Worm (Caenorhabditis elegans) whole organism, young adult: ENCODE measurements around the gene pat-9.

ENCODE experiments used
- B0261.1 ChIP-seq: sonication (generic microtip); optimal IDR thresholded peaks from 2 replicates; lab custom pipeline; 2016; ENCODE audit warnings: mild to moderate bottlenecking, missing genetic modification characterization, moderate library complexity, missing compliant biosample characterization
- D2030.7 ChIP-seq: fragments of 200-800 bp; sonication (Bioruptor generic); IDR thresholded peaks from 2 replicates; pipeline ENCODE4 v1.3.6; 2022; ENCODE audit warnings: missing genetic modification reagents, missing genetic modification characterization, missing compliant biosample characterization
- F10E7.11 ChIP-seq: sonication (generic microtip); optimal IDR thresholded peaks from 2 replicates; lab custom pipeline; 2017; ENCODE audit warnings: mild to moderate bottlenecking, missing genetic modification characterization, moderate library complexity, missing compliant biosample characterization
- F23B12.7 ChIP-seq: sonication (generic microtip); optimal IDR thresholded peaks from 2 replicates; lab custom pipeline; 2017; ENCODE audit warnings: missing genetic modification characterization, mild to moderate bottlenecking, missing compliant biosample characterization, antibody characterized with exemption, moderate library complexity; ENCODE audit not compliant: insufficient read depth
- F37B4.10 ChIP-seq: fragments of 200-800 bp; sonication (Bioruptor generic); IDR thresholded peaks from 2 replicates; pipeline ENCODE4 v1.3.6; 2022; ENCODE audit warnings: missing genetic modification characterization, missing compliant biosample characterization
- Y56A3A.18 ChIP-seq: fragments of 200-800 bp; sonication (Bioruptor generic); IDR thresholded peaks from 2 replicates; pipeline ENCODE4 v1.3.6; 2022; ENCODE audit warnings: missing genetic modification reagents, missing genetic modification characterization, missing compliant biosample characterization
- Y67H2A.10 ChIP-seq: fragments of 200-800 bp; sonication (Bioruptor generic); conservative IDR thresholded peaks from 2 replicates; pipeline ENCODE4 v1.3.6; 2022; ENCODE audit warnings: missing genetic modification reagents, missing genetic modification characterization, missing compliant biosample characterization
- Y95B8A.8 ChIP-seq: fragments of 200-800 bp; sonication (Bioruptor generic); IDR thresholded peaks from 2 replicates; pipeline ENCODE4 v1.3.6; 2022; ENCODE audit warnings: missing genetic modification reagents, missing genetic modification characterization, missing compliant biosample characterization
- akir-1 ChIP-seq: fragments of 200-800 bp; sonication (Bioruptor generic); optimal IDR thresholded peaks from 2 replicates; lab custom pipeline; 2018; ENCODE audit warnings: mild to moderate bottlenecking, missing genetic modification characterization, moderate library complexity, missing compliant biosample characterization
- attf-3 ChIP-seq: fragments of 200-800 bp; sonication (Bioruptor generic); conservative IDR thresholded peaks from 2 replicates; pipeline ENCODE4 v1.3.6; 2022; ENCODE audit warnings: missing genetic modification reagents, missing genetic modification characterization, missing compliant biosample characterization
- attf-6 ChIP-seq: fragments of 200-800 bp; sonication (Bioruptor generic); IDR thresholded peaks from 2 replicates; pipeline ENCODE4 v1.3.6; 2022; ENCODE audit warnings: missing genetic modification reagents, missing genetic modification characterization, missing compliant biosample characterization
- bed-1 ChIP-seq: fragments of 200-800 bp; sonication (Bioruptor generic); IDR thresholded peaks from 2 replicates; pipeline ENCODE4 v1.3.6; 2022; ENCODE audit warnings: missing genetic modification reagents, missing genetic modification characterization, missing compliant biosample characterization
- cebp-2 ChIP-seq: fragments of 200-800 bp; sonication (Bioruptor generic); IDR thresholded peaks from 2 replicates; pipeline ENCODE4 v1.3.6; 2022; ENCODE audit warnings: missing genetic modification characterization, missing compliant biosample characterization
- dox-1 ChIP-seq: fragments of 200-800 bp; sonication (Bioruptor generic); IDR thresholded peaks from 2 replicates; pipeline ENCODE4 v1.3.6; 2022; ENCODE audit warnings: missing genetic modification reagents, missing genetic modification characterization, missing compliant biosample characterization
- dpff-1 ChIP-seq: sonication (generic microtip); optimal IDR thresholded peaks from 2 replicates; lab custom pipeline; 2017; ENCODE audit warnings: mild to moderate bottlenecking, missing genetic modification characterization, missing compliant biosample characterization
- efl-1 ChIP-seq: fragments of 150-350 bp; optimal IDR thresholded peaks from 2 replicates; lab custom pipeline; 2014; ENCODE audit warnings: missing biosample characterization, missing genetic modification reagents, missing genetic modification characterization
- ekl-4 ChIP-seq: fragments of 200-800 bp; sonication (Bioruptor generic); IDR thresholded peaks from 2 replicates; pipeline ENCODE4 v1.3.6; 2022; ENCODE audit warnings: missing genetic modification reagents, missing genetic modification characterization, missing compliant biosample characterization
- him-1 ChIP-seq: sonication (generic microtip); optimal IDR thresholded peaks from 2 replicates; lab custom pipeline; 2016; ENCODE audit warnings: missing genotype, missing genetic modification reagents, missing genetic modification characterization, missing compliant biosample characterization
- hmg-1.2 ChIP-seq: fragments of 200-800 bp; sonication (Bioruptor generic); IDR thresholded peaks from 2 replicates; pipeline ENCODE4 v1.3.6; 2022; ENCODE audit warnings: missing genetic modification reagents, missing genetic modification characterization, missing compliant biosample characterization
- lin-35 ChIP-seq, 3 experiments: fragments of 150-350 bp in 2 of 3; sonication (generic microtip) in 1 of 3; optimal IDR thresholded peaks; 2 replicates each; lab custom pipeline; 2014 to 2018; ENCODE audit warnings: missing biosample characterization in 3 of 3, missing genetic modification characterization in 3 of 3, missing genetic modification reagents in 3 of 3
- lsl-1 ChIP-seq: fragments of 200-800 bp; sonication (Bioruptor generic); optimal IDR thresholded peaks from 2 replicates; lab custom pipeline; 2018; ENCODE audit warnings: mild to moderate bottlenecking, missing genetic modification characterization, moderate library complexity, missing compliant biosample characterization
- madf-10 ChIP-seq: sonication (generic microtip); optimal IDR thresholded peaks from 2 replicates; lab custom pipeline; 2016; ENCODE audit warnings: mild to moderate bottlenecking, missing genetic modification characterization, missing compliant biosample characterization
- madf-3 ChIP-seq: fragments of 200-800 bp; sonication (Bioruptor generic); IDR thresholded peaks from 2 replicates; pipeline ENCODE4 v1.3.6; 2022; ENCODE audit warnings: missing genetic modification reagents, missing genetic modification characterization, missing compliant biosample characterization
- mcd-1 ChIP-seq: fragments of 200-800 bp; sonication (Bioruptor generic); IDR thresholded peaks from 2 replicates; pipeline ENCODE4 v1.3.6; 2022; ENCODE audit warnings: missing genetic modification reagents, missing genetic modification characterization, missing compliant biosample characterization
- nfya-2 ChIP-seq: fragments of 200-800 bp; sonication (Bioruptor generic); IDR thresholded peaks from 2 replicates; pipeline ENCODE4 v1.3.6; 2022; ENCODE audit warnings: missing genetic modification reagents, missing genetic modification characterization, missing compliant biosample characterization
- nhr-27 ChIP-seq: fragments of 200-800 bp; sonication (Bioruptor generic); optimal IDR thresholded peaks from 2 replicates; lab custom pipeline; 2018; ENCODE audit warnings: mild to moderate bottlenecking, missing genetic modification characterization, moderate library complexity, missing compliant biosample characterization
- pbrm-1 ChIP-seq: fragments of 200-800 bp; sonication (Bioruptor generic); IDR thresholded peaks from 2 replicates; pipeline ENCODE4 v1.3.6; 2022; ENCODE audit warnings: missing genetic modification reagents, missing genetic modification characterization, missing compliant biosample characterization
- rcor-1 ChIP-seq: fragments of 200-800 bp; sonication (Bioruptor generic); IDR thresholded peaks from 2 replicates; pipeline ENCODE4 v1.3.6; 2022; ENCODE audit warnings: missing genetic modification reagents, missing genetic modification characterization, missing compliant biosample characterization
- snpc-1.1 ChIP-seq: sonication (generic microtip); optimal IDR thresholded peaks from 2 replicates; lab custom pipeline; 2017; ENCODE audit warnings: missing genetic modification characterization, mild to moderate bottlenecking, missing compliant biosample characterization, antibody characterized with exemption, moderate library complexity, missing genotype, missing genetic modification reagents; ENCODE audit not compliant: insufficient read depth
- snpc-1.3 ChIP-seq: sonication (generic microtip); optimal IDR thresholded peaks from 2 replicates; lab custom pipeline; 2017; ENCODE audit warnings: missing genetic modification characterization, mild to moderate bottlenecking, missing compliant biosample characterization, antibody characterized with exemption, moderate library complexity, missing genotype, missing genetic modification reagents; ENCODE audit not compliant: insufficient read depth
- snpc-3.4 ChIP-seq: sonication (generic microtip); optimal IDR thresholded peaks from 2 replicates; lab custom pipeline; 2017; ENCODE audit warnings: missing genetic modification characterization, mild to moderate bottlenecking, missing compliant biosample characterization, antibody characterized with exemption, moderate library complexity, missing genotype, missing genetic modification reagents
- snpc-4 ChIP-seq, 5 experiments: fragments of 150-350 bp in 1 of 5; sonication (generic microtip) in 4 of 5; optimal IDR thresholded peaks; 2 replicates each; lab custom pipeline; 2014 to 2018; ENCODE audit warnings: missing genetic modification characterization in 5 of 5, missing biosample characterization in 3 of 5, antibody characterized with exemption in 2 of 5, mild to moderate bottlenecking in 2 of 5, missing compliant biosample characterization in 2 of 5, missing genotype in 2 of 5, moderate library complexity in 2 of 5, missing genetic modification reagents in 1 of 5
- tbp1 ChIP-seq: fragments of 200-800 bp; sonication (Bioruptor generic); optimal IDR thresholded peaks from 2 replicates; lab custom pipeline; 2018; ENCODE audit warnings: mild to moderate bottlenecking, missing genetic modification characterization, missing compliant biosample characterization
- tbx-9 ChIP-seq: sonication (generic microtip); optimal IDR thresholded peaks from 2 replicates; lab custom pipeline; 2016; ENCODE audit warnings: borderline replicate concordance, missing genetic modification characterization, inconsistent platforms, missing compliant biosample characterization
- zim-3 ChIP-seq: sonication (generic microtip); optimal IDR thresholded peaks from 2 replicates; lab custom pipeline; 2017; ENCODE audit warnings: mild to moderate bottlenecking, missing genetic modification characterization, moderate library complexity, missing compliant biosample characterization

Gene pat-9

ce11 chrX:16565781-16566180, 29.1 kb downstream of the pat-9 start:
- TF ChIP-seq attf-3 (GFP tag; lab: Robert Waterston, UW) (no peak), snpc-3.4 (tag; lab: Kevin White, UChicago) (peak; percentile 92), tbp1 (GFP tag; lab: Kevin White, UChicago) (peak; percentile 43), snpc-1.1 (tag; lab: Kevin White, UChicago) (peak; percentile 94), tbx-9 (tag; lab: Kevin White, UChicago) (no peak), snpc-1.3 (peak; percentile 78), efl-1 (GFP tag; lab: Kevin White, UChicago) (no peak), attf-6 (GFP tag; lab: Robert Waterston, UW) (peak; percentile 59; the same call in 1 of the 2 replicates), bed-1 (GFP tag; lab: Robert Waterston, UW) (no peak), hmg-1.2 (GFP tag; lab: Robert Waterston, UW) (peak; percentile 62), snpc-4 (GFP tag; optimal IDR thresholded peaks at IDR 0.05; lab: Kevin White, UChicago) (peak; percentile 94), snpc-4 (tag; optimal IDR thresholded peaks at IDR 0.05; lab: Kevin White, UChicago) (peak; percentile 63 to 96 (median 90)), F37B4.10 (GFP tag; lab: Robert Waterston, UW) (no peak), madf-10 (tag; lab: Kevin White, UChicago) (no peak), F23B12.7 (tag; lab: Kevin White, UChicago) (no peak), D2030.7 (GFP tag; lab: Robert Waterston, UW) (no peak)

DNA sequence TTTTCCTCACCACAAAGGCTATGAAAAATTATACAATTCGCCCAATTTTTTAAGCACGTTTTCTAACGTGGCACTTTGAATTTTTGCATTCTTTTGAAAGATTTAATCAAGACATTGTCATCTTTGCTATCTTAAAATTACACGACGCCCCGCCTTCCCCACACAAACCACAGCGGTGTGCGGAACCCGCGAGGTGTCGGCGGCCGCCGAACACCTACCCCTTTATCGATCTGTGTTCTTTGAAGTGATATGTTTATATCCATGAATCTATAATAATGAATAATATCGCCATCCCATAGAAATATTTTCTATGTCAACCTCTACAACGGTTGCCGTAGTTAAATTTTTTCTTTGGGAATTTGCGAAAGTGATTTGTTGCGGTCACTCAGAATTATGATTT, 29.7 kb downstream of the pat-9 start:
- TF ChIP-seq hmg-1.2 (GFP tag; lab: Robert Waterston, UW), result peak; percentile 68; the same call in 1 of the 2 replicates
- no peak for TF ChIP-seq lsl-1 (GFP tag; lab: Kevin White, UChicago)
- TF ChIP-seq Y95B8A.8 (GFP tag; lab: Robert Waterston, UW), result no peak
- peak; percentile 91 for TF ChIP-seq snpc-1.1 (tag; lab: Kevin White, UChicago)
- peak; percentile 58 for TF ChIP-seq tbp1 (GFP tag; lab: Kevin White, UChicago)
- TF ChIP-seq cebp-2, result no peak
- TF ChIP-seq nfya-2, result no peak
- no peak for TF ChIP-seq mcd-1
- TF ChIP-seq lin-35 (GFP tag; optimal IDR thresholded peaks at IDR 0.05; lab: Kevin White, UChicago), result no peak
- no peak for TF ChIP-seq akir-1 (GFP tag; lab: Kevin White, UChicago)
- TF ChIP-seq snpc-1.3, result peak; percentile 14
- TF ChIP-seq pbrm-1 (GFP tag; lab: Robert Waterston, UW), result peak; percentile 25; the same call in 1 of the 2 replicates
- TF ChIP-seq Y67H2A.10 (GFP tag; lab: Robert Waterston, UW), result no peak
- TF ChIP-seq him-1 (tag; lab: Kevin White, UChicago), result peak; percentile 47
- no peak for TF ChIP-seq Y56A3A.18
- TF ChIP-seq B0261.1 (tag; lab: Kevin White, UChicago), result no peak
- 0 out of 2 replicates have a peak, but pooled peaks have one; percentile 10 for TF ChIP-seq ekl-4 (GFP tag; lab: Robert Waterston, UW)
- peak; percentile 63; the same call in 1 of the 2 replicates for TF ChIP-seq attf-6 (GFP tag; lab: Robert Waterston, UW)
- no peak for TF ChIP-seq dpff-1 (tag; lab: Kevin White, UChicago)
- TF ChIP-seq F23B12.7 (tag; lab: Kevin White, UChicago), result no peak
- TF ChIP-seq zim-3 (tag; lab: Kevin White, UChicago), result no peak
- no peak for TF ChIP-seq nhr-27 (tag; lab: Kevin White, UChicago)
- no peak for TF ChIP-seq F10E7.11 (tag; lab: Kevin White, UChicago)
- TF ChIP-seq snpc-3.4 (tag; lab: Kevin White, UChicago), result peak; percentile 89
- TF ChIP-seq dox-1 (GFP tag; lab: Robert Waterston, UW), result no peak
- no peak for TF ChIP-seq madf-3 (GFP tag; lab: Robert Waterston, UW)
- 0 out of 2 replicates have a peak, but pooled peaks have one; percentile 9 for TF ChIP-seq rcor-1 (GFP tag; lab: Robert Waterston, UW)
- TF ChIP-seq snpc-4 (GFP tag; optimal IDR thresholded peaks at IDR 0.05; lab: Kevin White, UChicago), result peak; percentile 92
- peak; percentile 88 to 97 (median 92) for TF ChIP-seq snpc-4 (tag; optimal IDR thresholded peaks at IDR 0.05; lab: Kevin White, UChicago)
